Worm (Caenorhabditis elegans) whole organism, late embryonic: ENCODE measurements around the gene spp-29.

Source experiments
- ama-1 ChIP-seq: fragments of 150-350 bp; optimal IDR thresholded peaks from 2 replicates; lab custom pipeline; 2014
- ceh-48 ChIP-seq: sonication (generic microtip); optimal IDR thresholded peaks from 2 replicates; lab custom pipeline; 2016; ENCODE audit warnings: missing genetic modification characterization, inconsistent platforms, missing compliant biosample characterization
- che-1 ChIP-seq: sonication (generic microtip); optimal IDR thresholded peaks from 2 replicates; lab custom pipeline; 2016; ENCODE audit warnings: mild to moderate bottlenecking, missing genetic modification characterization, missing compliant biosample characterization
- dve-1 ChIP-seq: sonication (generic microtip); optimal IDR thresholded peaks from 2 replicates; lab custom pipeline; 2017; ENCODE audit warnings: antibody characterized with exemption, mild to moderate bottlenecking, missing genetic modification characterization, missing compliant biosample characterization
- fkh-10 ChIP-seq: fragments of 150-350 bp; optimal IDR thresholded peaks from 2 replicates; lab custom pipeline; 2014; ENCODE audit warnings: missing biosample characterization, missing genetic modification reagents, missing genetic modification characterization
- hlh-6 ChIP-seq: sonication (generic microtip); optimal IDR thresholded peaks from 2 replicates; lab custom pipeline; 2016; ENCODE audit warnings: missing genotype, missing genetic modification characterization, missing compliant biosample characterization
- mec-3 ChIP-seq: sonication (generic microtip); optimal IDR thresholded peaks from 2 replicates; lab custom pipeline; 2016; ENCODE audit warnings: borderline replicate concordance, missing genetic modification characterization, missing compliant biosample characterization
- pag-3 ChIP-seq: sonication (generic microtip); optimal IDR thresholded peaks from 2 replicates; lab custom pipeline; 2016; ENCODE audit warnings: missing compliant biosample characterization, missing genetic modification characterization, borderline replicate concordance

- no peak for TF ChIP-seq mec-3 (tag; lab: Kevin White, UChicago)
- no peak for TF ChIP-seq ama-1 (lab: Kevin White, UChicago)
- TF ChIP-seq hlh-6 (tag; lab: Kevin White, UChicago) = no peak
- TF ChIP-seq pag-3 (tag; lab: Kevin White, UChicago) = no peak
- TF ChIP-seq ceh-48 (tag; lab: Kevin White, UChicago) = no peak
- TF ChIP-seq dve-1 (tag; lab: Kevin White, UChicago) = no peak
- TF ChIP-seq che-1 (tag; lab: Kevin White, UChicago) = no peak
- no peak for TF ChIP-seq fkh-10 (GFP tag; lab: Kevin White, UChicago)
Measured at ce11 chrV:17699659-17700058, 3.0 kb upstream of the spp-29 start, which contains the start of gene Y26G10.6.
